Fruit fly (Drosophila melanogaster): ENCODE data around the gene CG13786.
A peak's percentile ranks its signal among the peaks of the same experiment; 100 is the strongest.

The CG13786 gene

DNA sequence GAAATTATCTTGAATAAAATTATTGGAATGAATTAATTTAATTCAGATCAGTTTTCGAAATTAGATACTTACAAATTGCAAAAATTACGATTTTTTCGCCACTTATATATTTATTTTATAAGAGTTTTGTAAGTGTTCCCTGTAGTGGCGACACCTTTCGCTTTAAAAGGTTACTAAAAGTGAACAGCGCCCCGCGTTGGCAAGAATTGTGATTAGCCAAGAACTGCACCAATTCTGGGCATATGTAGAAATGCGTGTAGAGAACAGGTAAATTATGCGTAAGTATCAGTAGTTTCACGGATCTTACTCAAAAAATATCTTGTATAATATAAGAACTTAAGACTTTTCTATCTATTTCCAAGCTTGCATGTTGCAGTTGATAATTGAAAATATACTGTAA lies 28.6 kb upstream of the CG13786 start (continued):
- TF ChIP-seq CG10959 (GFP tag; IDR thresholded peaks at IDR 0.05) (no peak), B-H2 (GFP tag; optimal IDR thresholded peaks at IDR 0.05) (peak; percentile 61), lmd (GFP tag; IDR thresholded peaks at IDR 0.05) (peak; percentile 73), CG2120 (GFP tag; optimal IDR thresholded peaks at IDR 0.05) (peak; percentile 60), peb (GFP tag; IDR thresholded peaks at IDR 0.05) (0 out of 2 replicates have a peak, but pooled peaks have one; percentile 39), H2.0 (GFP tag; IDR thresholded peaks at IDR 0.05) (peak; percentile 46; the same call in 1 of the 2 replicates), dmrt11E (tag; optimal IDR thresholded peaks at IDR 0.05) (peak; percentile 52), esg (GFP tag; conservative IDR thresholded peaks at IDR 0.05) (peak; percentile 27; the same call in 1 of the 2 replicates), bigmax (GFP tag; optimal IDR thresholded peaks at IDR 0.05) (no peak), mam (GFP tag; optimal IDR thresholded peaks at IDR 0.05) (peak; percentile 61), HLH54F (GFP tag; optimal IDR thresholded peaks at IDR 0.05) (peak; percentile 49), E2f2 (GFP tag; IDR thresholded peaks at IDR 0.05) (peak; percentile 38; the same call in 1 of the 2 replicates), dan (GFP tag; IDR thresholded peaks at IDR 0.05) (no peak), jing (GFP tag; optimal IDR thresholded peaks at IDR 0.05) (peak; percentile 16), pzg (GFP tag; optimal IDR thresholded peaks at IDR 0.05) (peak; percentile 10), ab (GFP tag; optimal IDR thresholded peaks at IDR 0.05) (no peak), CG8290 (GFP tag; optimal IDR thresholded peaks at IDR 0.05) (peak; percentile 47), CG8290 (tag; optimal IDR thresholded peaks at IDR 0.05) (peak in 1 of 2 experiments; percentile 85), ase (GFP tag; IDR thresholded peaks at IDR 0.05) (peak; percentile 50; the same call in 1 of the 3 replicates), CG33557 (GFP tag; optimal IDR thresholded peaks at IDR 0.05) (no peak), CG12155 (GFP tag; optimal IDR thresholded peaks at IDR 0.05) (peak; percentile 33), chn (GFP tag; optimal IDR thresholded peaks at IDR 0.05) (peak; percentile 17), NK7.1 (GFP tag; optimal IDR thresholded peaks at IDR 0.05) (no peak), ftz-f1 (GFP tag; optimal IDR thresholded peaks at IDR 0.05) (no peak), CG12769 (tag; optimal IDR thresholded peaks at IDR 0.05) (peak; percentile 59), sob (GFP tag; IDR thresholded peaks at IDR 0.05) (peak; percentile 65), CG12744 (GFP tag; optimal IDR thresholded peaks at IDR 0.05) (peak; percentile 44), CG10462 (GFP tag; optimal IDR thresholded peaks at IDR 0.05) (peak; percentile 25), slbo (GFP tag; IDR thresholded peaks at IDR 0.05) (peak; percentile 87), Dek (tag; optimal IDR thresholded peaks at IDR 0.05) (peak; percentile 52), CG1603 (tag; optimal IDR thresholded peaks at IDR 0.05) (peak; percentile 66), btn (GFP tag; optimal IDR thresholded peaks at IDR 0.05) (no peak), CG8388 (GFP tag; optimal IDR thresholded peaks at IDR 0.05) (no peak), CG9797 (GFP tag; optimal IDR thresholded peaks at IDR 0.05) (no peak), CG33213 (GFP tag; optimal IDR thresholded peaks at IDR 0.05) (peak; percentile 73), CG6272 (GFP tag; IDR thresholded peaks at IDR 0.05) (peak; percentile 62), Mad (GFP tag; optimal IDR thresholded peaks at IDR 0.05) (peak; percentile 44), Hr51 (GFP tag; optimal IDR thresholded peaks at IDR 0.05) (peak; percentile 46 to 47), CG4282 (GFP tag; optimal IDR thresholded peaks at IDR 0.05) (no peak), CG17912 (GFP tag; optimal IDR thresholded peaks at IDR 0.05) (peak; percentile 44), CG14667 (GFP tag; IDR thresholded peaks at IDR 0.05) (peak; percentile 45; the same call in 1 of the 2 replicates), CG3281 (GFP tag; optimal IDR thresholded peaks at IDR 0.05) (no peak), zf30C (GFP tag; optimal IDR thresholded peaks at IDR 0.05) (no peak), Ptx1 (GFP tag; IDR thresholded peaks at IDR 0.05) (peak; percentile 69), jumu (GFP tag; optimal IDR thresholded peaks at IDR 0.05) (peak; percentile 40), Dp (GFP tag; optimal IDR thresholded peaks at IDR 0.05) (peak; percentile 11), CG13287 (GFP tag; IDR thresholded peaks at IDR 0.05; ENCODE audit: partially characterized antibody) (peak; percentile 38; the same call in 1 of the 2 replicates), CG12219 (GFP tag; optimal IDR thresholded peaks at IDR 0.05) (no peak), CG7928 (GFP tag; optimal IDR thresholded peaks at IDR 0.05) (no peak), org-1 (GFP tag; optimal IDR thresholded peaks at IDR 0.05) (no peak), Hmr (GFP tag; optimal IDR thresholded peaks at IDR 0.05) (peak; percentile 52)
